Worm (Caenorhabditis elegans) whole organism, L1 larva: ENCODE data around the gene C45G9.4.

ENCODE experiments used
- mab-9 ChIP-seq: fragments of 200-800 bp; sonication (Bioruptor generic); IDR thresholded peaks from 2 replicates; pipeline ENCODE4 v1.3.6; 2022; ENCODE audit warnings: missing genetic modification reagents, missing genetic modification characterization, missing compliant biosample characterization
- tbx-2 ChIP-seq: sonication (generic microtip); optimal IDR thresholded peaks from 2 replicates; lab custom pipeline; 2016; ENCODE audit warnings: missing genetic modification characterization, missing compliant biosample characterization

DNA sequence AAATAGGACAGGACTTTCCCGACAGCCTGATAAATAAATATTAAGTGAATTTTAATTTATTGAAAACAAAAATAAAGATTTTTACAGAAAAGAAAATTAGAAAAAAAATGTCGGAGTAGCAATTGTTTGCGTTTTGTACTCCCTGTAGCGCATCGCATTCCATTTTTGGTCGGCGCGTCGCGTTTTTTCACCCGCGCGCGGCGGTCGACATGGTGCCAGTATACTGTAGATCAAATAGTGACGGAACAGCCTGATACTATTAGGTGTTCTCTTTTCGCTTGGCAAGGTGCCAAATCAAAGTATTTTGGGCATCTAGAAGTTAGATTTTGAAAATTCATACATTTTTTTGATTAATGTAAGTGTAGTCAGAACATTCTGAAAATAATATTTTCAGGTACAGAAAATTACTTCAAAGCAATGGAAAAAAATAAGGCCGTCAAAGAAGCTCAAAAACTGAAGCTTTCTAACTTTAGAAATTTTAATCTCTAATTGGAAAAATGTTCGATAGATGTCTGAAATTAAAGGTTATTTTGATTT is 36.3 kb downstream of the C45G9.4 start:
- no peak for TF ChIP-seq mab-9 (GFP tag; lab: Robert Waterston, UW)
- TF ChIP-seq tbx-2 (tag; lab: Kevin White, UChicago) = no peak
